Worm (Caenorhabditis elegans) whole organism, midembryonic: ENCODE data around the gene D1014.2.

Source experiments
- T22C8.4 ChIP-seq: fragments of 200-800 bp; sonication (Bioruptor generic); IDR thresholded peaks from 2 replicates; pipeline ENCODE4 v1.3.6; 2022; ENCODE audit warnings: missing genetic modification characterization, missing compliant biosample characterization
- cog-1 ChIP-seq: sonication (generic microtip); optimal IDR thresholded peaks from 2 replicates; lab custom pipeline; 2016; ENCODE audit warnings: missing genetic modification characterization, missing compliant biosample characterization
- flt-1 ChIP-seq: fragments of 200-800 bp; sonication (Bioruptor generic); IDR thresholded peaks from 2 replicates; pipeline ENCODE4 v1.3.6; 2022; ENCODE audit warnings: missing genetic modification characterization, missing compliant biosample characterization
- klf-2 ChIP-seq: fragments of 200-800 bp; sonication (Bioruptor generic); conservative IDR thresholded peaks from 2 replicates; pipeline ENCODE4 v1.3.6; 2022; ENCODE audit warnings: missing genetic modification reagents, missing genetic modification characterization, missing compliant biosample characterization
- med-1 ChIP-seq: sonication (generic microtip); optimal IDR thresholded peaks from 2 replicates; lab custom pipeline; 2017; ENCODE audit warnings: missing genetic modification characterization, mild to moderate bottlenecking, missing compliant biosample characterization, antibody characterized with exemption, missing genetic modification reagents; ENCODE audit not compliant: insufficient read depth
- ref-1 ChIP-seq: fragments of 200-800 bp; sonication (Bioruptor generic); conservative IDR thresholded peaks from 2 replicates; pipeline ENCODE4 v1.3.6; 2022; ENCODE audit warnings: missing genetic modification reagents, missing genetic modification characterization, missing compliant biosample characterization
- tab-1 ChIP-seq: fragments of 200-800 bp; sonication (Bioruptor generic); IDR thresholded peaks from 2 replicates; pipeline ENCODE4 v1.3.6; 2022; ENCODE audit warnings: missing genetic modification characterization, missing compliant biosample characterization
- ztf-23 ChIP-seq: fragments of 200-800 bp; sonication (Bioruptor generic); IDR thresholded peaks from 2 replicates; pipeline ENCODE4 v1.3.6; 2022; ENCODE audit warnings: missing genetic modification reagents, missing genetic modification characterization, missing compliant biosample characterization
- ztf-29 ChIP-seq: fragments of 200-800 bp; sonication (Bioruptor generic); IDR thresholded peaks from 2 replicates; pipeline ENCODE4 v1.3.6; 2022; ENCODE audit warnings: missing genetic modification reagents, missing genetic modification characterization, missing compliant biosample characterization

The D1014.2 gene

ce11 chrV:8143605-8144004 is at the start of gene D1014.2:
TSS of gene D1014.2 (plus strand) at chrV:8143905.
- TF ChIP-seq klf-2 (GFP tag; lab: Robert Waterston, UW) (no peak), ztf-29 (GFP tag; lab: Robert Waterston, UW) (no peak), ztf-23 (GFP tag; lab: Robert Waterston, UW) (no peak), med-1 (no peak), ref-1 (GFP tag; lab: Robert Waterston, UW) (no peak), tab-1 (GFP tag; lab: Robert Waterston, UW) (no peak), T22C8.4 (GFP tag; lab: Robert Waterston, UW) (no peak), cog-1 (tag; lab: Kevin White, UChicago) (no peak)

DNA sequence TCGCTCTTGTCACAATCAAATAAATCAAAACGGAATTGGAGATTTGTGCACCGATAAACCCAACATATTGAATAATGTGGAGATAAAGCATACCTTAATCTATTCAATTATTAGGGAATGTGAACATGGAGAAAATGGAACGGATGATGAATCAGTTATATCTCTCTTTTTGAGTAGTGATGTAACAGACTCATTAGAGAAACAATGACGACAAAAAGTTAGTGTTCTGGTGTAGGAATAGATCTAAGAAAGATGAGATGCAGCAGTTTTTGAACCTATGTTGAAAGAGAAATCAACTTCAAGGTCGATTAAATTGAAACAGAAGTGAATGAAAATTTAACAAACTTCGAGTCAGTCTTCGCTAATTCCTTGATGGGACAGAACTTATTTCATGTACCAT is 48.3 kb upstream of the D1014.2 start, which contains the start of gene str-146:
Gene str-146, minus strand, starts transcription at position 101 of the 400 bp plus-strand sequence.
- TF ChIP-seq ztf-23 (GFP tag; lab: Robert Waterston, UW), result no peak

- no peak for TF ChIP-seq ztf-23 (GFP tag; lab: Robert Waterston, UW)
Observed at ce11 chrV:8098239-8098638, 45.5 kb upstream of the D1014.2 start, which contains the start of gene str-145. TSS of gene str-145 (minus strand) at chrV:8098339.

- no peak for TF ChIP-seq tab-1 (GFP tag; lab: Robert Waterston, UW)
- no peak for TF ChIP-seq ref-1 (GFP tag; lab: Robert Waterston, UW)
- no peak for TF ChIP-seq klf-2 (GFP tag; lab: Robert Waterston, UW)
- no peak for TF ChIP-seq T22C8.4 (GFP tag; lab: Robert Waterston, UW)
- no peak for TF ChIP-seq ztf-29 (GFP tag; lab: Robert Waterston, UW)
- TF ChIP-seq flt-1 (GFP tag; lab: Robert Waterston, UW), result no peak
- TF ChIP-seq ztf-23 (GFP tag; lab: Robert Waterston, UW), result no peak
Observed at ce11 chrV:8099306-8099705, 44.4 kb upstream of the D1014.2 start, which contains the start of gene sdz-23. TSS of gene sdz-23 (plus strand) at chrV:8099606.

- TF ChIP-seq ztf-29 (GFP tag; lab: Robert Waterston, UW) (no peak), ztf-23 (GFP tag; lab: Robert Waterston, UW) (no peak), med-1 (no peak)
Observed at ce11 chrV:8102960-8103359, 40.7 kb upstream of the D1014.2 start, which contains the start of gene str-90. TSS of gene str-90 (plus strand) at chrV:8103260.

DNA sequence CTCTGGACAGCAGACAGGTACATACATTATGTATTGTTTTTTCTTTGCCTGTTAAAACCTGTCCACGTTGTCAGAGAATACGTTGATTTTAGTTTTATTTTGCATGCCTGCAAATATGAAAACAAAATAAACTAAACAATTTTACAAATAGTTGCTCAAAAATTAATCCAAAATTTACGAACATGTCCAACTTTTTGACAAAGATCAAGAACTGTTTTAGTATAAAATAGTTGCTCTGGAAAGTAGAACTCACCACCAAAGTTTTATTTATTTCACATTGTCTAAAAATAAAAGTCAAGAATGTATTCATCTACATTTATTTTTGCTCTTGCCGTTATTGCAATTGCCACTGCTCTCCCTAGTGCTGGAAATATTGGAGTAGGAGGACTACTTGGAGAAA is 39.2 kb upstream of the D1014.2 start, which contains the start of gene srlf-16:
Gene srlf-16, plus strand, starts transcription at position 301 of the 400 bp plus-strand sequence.
- TF ChIP-seq ref-1 (GFP tag; lab: Robert Waterston, UW) (no peak), ztf-29 (GFP tag; lab: Robert Waterston, UW) (no peak), T22C8.4 (GFP tag; lab: Robert Waterston, UW) (no peak), med-1 (no peak), cog-1 (tag; lab: Kevin White, UChicago) (no peak), tab-1 (GFP tag; lab: Robert Waterston, UW) (no peak), ztf-23 (GFP tag; lab: Robert Waterston, UW) (no peak), klf-2 (GFP tag; lab: Robert Waterston, UW) (no peak), flt-1 (GFP tag; lab: Robert Waterston, UW) (no peak)

- no peak for TF ChIP-seq ref-1 (GFP tag; lab: Robert Waterston, UW)
- no peak for TF ChIP-seq ztf-23 (GFP tag; lab: Robert Waterston, UW)
- no peak for TF ChIP-seq ztf-29 (GFP tag; lab: Robert Waterston, UW)
- TF ChIP-seq T22C8.4 (GFP tag; lab: Robert Waterston, UW), result no peak
- TF ChIP-seq tab-1 (GFP tag; lab: Robert Waterston, UW), result no peak
- no peak for TF ChIP-seq klf-2 (GFP tag; lab: Robert Waterston, UW)
- TF ChIP-seq med-1, result no peak
- no peak for TF ChIP-seq cog-1 (tag; lab: Kevin White, UChicago)
- TF ChIP-seq flt-1 (GFP tag; lab: Robert Waterston, UW), result no peak
Observed at ce11 chrV:8108670-8109069, 35.0 kb upstream of the D1014.2 start, which contains the start of gene myo-5. TSS of gene myo-5 (plus strand) at chrV:8108970.

ce11 chrV:8110816-8111215 is 32.9 kb upstream of the D1014.2 start:
- TF ChIP-seq tab-1 (GFP tag; lab: Robert Waterston, UW) (no peak), T22C8.4 (GFP tag; lab: Robert Waterston, UW) (no peak), klf-2 (GFP tag; lab: Robert Waterston, UW) (no peak), flt-1 (GFP tag; lab: Robert Waterston, UW) (no peak), ztf-23 (GFP tag; lab: Robert Waterston, UW) (no peak), ztf-29 (GFP tag; lab: Robert Waterston, UW) (no peak), med-1 (no peak), cog-1 (tag; lab: Kevin White, UChicago) (no peak), ref-1 (GFP tag; lab: Robert Waterston, UW) (no peak)

DNA sequence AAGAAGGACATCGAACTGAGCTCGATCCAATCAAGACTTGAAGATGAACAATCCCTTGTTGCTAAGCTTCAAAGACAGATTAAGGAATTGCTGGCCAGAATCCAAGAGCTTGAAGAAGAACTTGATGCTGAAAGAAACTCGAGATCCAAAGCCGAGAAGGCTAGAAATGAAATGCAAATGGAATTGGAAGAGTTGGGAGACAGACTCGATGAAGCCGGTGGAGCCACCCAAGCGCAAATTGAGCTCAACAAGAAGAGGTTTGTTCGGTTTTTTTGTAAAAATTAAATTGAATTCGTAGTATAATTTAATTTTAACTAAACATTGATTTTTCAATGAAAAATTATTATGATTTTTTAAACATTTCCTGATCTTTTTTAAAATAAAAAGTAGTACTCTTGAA is 29.2 kb upstream of the D1014.2 start:
- TF ChIP-seq cog-1 (tag; lab: Kevin White, UChicago) (no peak), med-1 (no peak), ztf-29 (GFP tag; lab: Robert Waterston, UW) (no peak), ref-1 (GFP tag; lab: Robert Waterston, UW) (no peak), tab-1 (GFP tag; lab: Robert Waterston, UW) (no peak), klf-2 (GFP tag; lab: Robert Waterston, UW) (no peak), flt-1 (GFP tag; lab: Robert Waterston, UW) (no peak), T22C8.4 (GFP tag; lab: Robert Waterston, UW) (no peak), ztf-23 (GFP tag; lab: Robert Waterston, UW) (no peak)

ce11 chrV:8117964-8118363 is 25.7 kb upstream of the D1014.2 start, which contains the start of gene D1014.7:
TSS of gene D1014.7 (plus strand) at chrV:8118264.
- TF ChIP-seq med-1 (no peak), cog-1 (tag; lab: Kevin White, UChicago) (no peak), tab-1 (GFP tag; lab: Robert Waterston, UW) (no peak), ztf-29 (GFP tag; lab: Robert Waterston, UW) (no peak), ztf-23 (GFP tag; lab: Robert Waterston, UW) (no peak), T22C8.4 (GFP tag; lab: Robert Waterston, UW) (no peak), ref-1 (GFP tag; lab: Robert Waterston, UW) (no peak), klf-2 (GFP tag; lab: Robert Waterston, UW) (no peak), flt-1 (GFP tag; lab: Robert Waterston, UW) (no peak)
